Worm (Caenorhabditis elegans) whole organism, L3 larva: Measurements from ENCODE around the gene spin-4.

Source experiments
- ZK546.5 ChIP-seq: sonication (generic microtip); optimal IDR thresholded peaks from 2 replicates; lab custom pipeline; 2017; ENCODE audit warnings: missing biosample characterization, missing genetic modification characterization
- aly-2 ChIP-seq: fragments of 150-350 bp; optimal IDR thresholded peaks from 2 replicates; lab custom pipeline; 2014; ENCODE audit warnings: missing biosample characterization, missing genetic modification characterization
- ceh-16 ChIP-seq: sonication (generic microtip); optimal IDR thresholded peaks from 2 replicates; lab custom pipeline; 2017; ENCODE audit warnings: missing biosample characterization, missing genetic modification characterization
- ceh-82 ChIP-seq: fragments of 150-350 bp; optimal IDR thresholded peaks from 2 replicates; lab custom pipeline; 2014; ENCODE audit warnings: missing biosample characterization, missing genetic modification characterization
- daf-12 ChIP-seq: fragments of 150-350 bp; optimal IDR thresholded peaks from 2 replicates; lab custom pipeline; 2014; ENCODE audit warnings: missing biosample characterization, missing genetic modification reagents, missing genetic modification characterization
- egl-27 ChIP-seq: sonication (generic microtip); optimal IDR thresholded peaks from 4 replicates; lab custom pipeline; 2017; ENCODE audit warnings: missing biosample characterization, missing genetic modification reagents, missing genetic modification characterization
- elt-2 ChIP-seq: sonication (generic microtip); optimal IDR thresholded peaks from 2 replicates; lab custom pipeline; 2016; ENCODE audit warnings: missing genetic modification reagents, mild to moderate bottlenecking, missing genetic modification characterization, missing compliant biosample characterization
- elt-3 ChIP-seq, 3 experiments: fragments of 150-350 bp in 1 of 3; sonication (generic microtip) in 2 of 3; optimal IDR thresholded peaks; 2 replicates in 2 of 3; 4 replicates in 1 of 3; lab custom pipeline; 2014 to 2017; ENCODE audit warnings: missing biosample characterization in 3 of 3, missing genetic modification characterization in 3 of 3
- eor-1 ChIP-seq, 2 experiments: fragments of 150-350 bp; optimal IDR thresholded peaks; 2 replicates each; lab custom pipeline; 2014 to 2018; ENCODE audit warnings: missing biosample characterization in 2 of 2, missing genetic modification characterization in 2 of 2
- fkh-10 ChIP-seq: sonication (generic microtip); optimal IDR thresholded peaks from 2 replicates; lab custom pipeline; 2017; ENCODE audit warnings: missing biosample characterization, missing genetic modification reagents, missing genetic modification characterization
- fkh-2 ChIP-seq: fragments of 150-350 bp; optimal IDR thresholded peaks from 2 replicates; lab custom pipeline; 2014; ENCODE audit warnings: missing biosample characterization, missing genetic modification reagents, missing genetic modification characterization
- fos-1 ChIP-seq: fragments of 150-350 bp; optimal IDR thresholded peaks from 2 replicates; lab custom pipeline; 2014; ENCODE audit warnings: missing biosample characterization, missing genetic modification characterization
- hmg-11 ChIP-seq: sonication (generic microtip); optimal IDR thresholded peaks from 2 replicates; lab custom pipeline; 2016; ENCODE audit warnings: missing genetic modification characterization, missing compliant biosample characterization
- jun-1 ChIP-seq: fragments of 150-350 bp; optimal IDR thresholded peaks from 2 replicates; lab custom pipeline; 2014; ENCODE audit warnings: missing biosample characterization, missing genetic modification reagents, missing genetic modification characterization
- lin-15B ChIP-seq: fragments of 150-350 bp; optimal IDR thresholded peaks from 2 replicates; lab custom pipeline; 2014; ENCODE audit warnings: missing biosample characterization, missing genetic modification characterization
- lin-39 ChIP-seq: fragments of 150-350 bp; optimal IDR thresholded peaks from 2 replicates; lab custom pipeline; 2018; ENCODE audit warnings: missing biosample characterization, missing genetic modification reagents, missing genetic modification characterization
- lsy-12 ChIP-seq: sonication (generic microtip); optimal IDR thresholded peaks from 2 replicates; lab custom pipeline; 2016; ENCODE audit warnings: mild to moderate bottlenecking, missing genetic modification characterization, missing compliant biosample characterization
- mdl-1 ChIP-seq: fragments of 150-350 bp; optimal IDR thresholded peaks from 2 replicates; lab custom pipeline; 2014; ENCODE audit warnings: missing biosample characterization, missing genetic modification characterization
- mml-1 ChIP-seq: fragments of 150-350 bp; sonication (generic microtip); optimal IDR thresholded peaks from 3 replicates; lab custom pipeline; 2014; ENCODE audit warnings: missing biosample characterization, missing genetic modification characterization
- nfya-1 ChIP-seq: sonication (generic microtip); optimal IDR thresholded peaks from 2 replicates; lab custom pipeline; 2017; ENCODE audit warnings: missing genetic modification characterization, mild to moderate bottlenecking, missing compliant biosample characterization, antibody characterized with exemption, moderate library complexity; ENCODE audit not compliant: insufficient read depth
- nhr-11 ChIP-seq: fragments of 150-350 bp; optimal IDR thresholded peaks from 2 replicates; lab custom pipeline; 2014; ENCODE audit warnings: missing biosample characterization, missing genetic modification characterization
- nhr-237 ChIP-seq: fragments of 150-350 bp; optimal IDR thresholded peaks from 2 replicates; lab custom pipeline; 2014; ENCODE audit warnings: missing biosample characterization, missing genetic modification characterization
- nhr-25 ChIP-seq: sonication (generic microtip); optimal IDR thresholded peaks from 2 replicates; lab custom pipeline; 2017; ENCODE audit warnings: missing biosample characterization, missing genetic modification characterization
- nhr-43 ChIP-seq: sonication (generic microtip); optimal IDR thresholded peaks from 2 replicates; lab custom pipeline; 2016; ENCODE audit warnings: mild to moderate bottlenecking, missing genetic modification characterization, missing compliant biosample characterization; ENCODE audit not compliant: poor library complexity, severe bottlenecking
- nhr-67 ChIP-seq: fragments of 150-350 bp; optimal IDR thresholded peaks from 2 replicates; lab custom pipeline; 2014; ENCODE audit warnings: missing biosample characterization, missing genetic modification characterization
- nhr-77 ChIP-seq: fragments of 150-350 bp; optimal IDR thresholded peaks from 2 replicates; lab custom pipeline; 2014; ENCODE audit warnings: missing biosample characterization, missing genetic modification characterization
- pha-4 ChIP-seq: fragments of 150-350 bp; optimal IDR thresholded peaks from 2 replicates; lab custom pipeline; 2014; ENCODE audit warnings: missing biosample characterization, missing genetic modification reagents, missing genetic modification characterization
- skn-1 ChIP-seq: fragments of 150-350 bp; optimal IDR thresholded peaks from 2 replicates; lab custom pipeline; 2014; ENCODE audit warnings: missing biosample characterization, missing genetic modification characterization
- tbx-2 ChIP-seq: sonication (generic microtip); optimal IDR thresholded peaks from 2 replicates; lab custom pipeline; 2016; ENCODE audit warnings: mild to moderate bottlenecking, missing genetic modification characterization, missing compliant biosample characterization
- unc-62 ChIP-seq: fragments of 150-350 bp; sonication (generic microtip); optimal IDR thresholded peaks from 4 replicates; lab custom pipeline; 2014; ENCODE audit warnings: missing biosample characterization, missing genetic modification reagents, missing genetic modification characterization
- zag-1 ChIP-seq: fragments of 150-350 bp; optimal IDR thresholded peaks from 2 replicates; lab custom pipeline; 2014; ENCODE audit warnings: missing biosample characterization, missing genetic modification characterization
- ztf-11 ChIP-seq: fragments of 150-350 bp; optimal IDR thresholded peaks from 2 replicates; lab custom pipeline; 2014; ENCODE audit warnings: missing biosample characterization, missing genetic modification characterization
- ztf-4 ChIP-seq: fragments of 150-350 bp; optimal IDR thresholded peaks from 2 replicates; lab custom pipeline; 2014; ENCODE audit warnings: missing biosample characterization, missing genetic modification characterization

spin-4 gene

ce11 chrIII:12638592-12638991, 49.5 kb upstream of the spin-4 start:
- no peak for TF ChIP-seq fos-1 (tag; lab: Kevin White, UChicago)
- peak; percentile 84 for TF ChIP-seq nfya-1
- TF ChIP-seq, all 47 proteins: peak for 1

ce11 chrIII:12639214-12639613, 48.9 kb upstream of the spin-4 start:
- TF ChIP-seq elt-2 (tag; lab: Kevin White, UChicago) (no peak), nfya-1 (peak; percentile 94)

- TF ChIP-seq eor-1 (tag; optimal IDR thresholded peaks at IDR 0.05; lab: Kevin White, UChicago) (no peak), lsy-12 (tag; lab: Kevin White, UChicago) (no peak), skn-1 (tag; lab: Kevin White, UChicago) (no peak), ceh-16 (tag; lab: Kevin White, UChicago) (no peak), nfya-1 (peak; percentile 87), daf-12 (tag; lab: Kevin White, UChicago) (no peak), mdl-1 (no peak)
- TF ChIP-seq, all 47 proteins: peak for 1
Measured at ce11 chrIII:12640386-12641024, 47.6 kb upstream of the spin-4 start.

ce11 chrIII:12642511-12643168, 45.5 kb upstream of the spin-4 start:
- no peak for TF ChIP-seq egl-27
- no peak for TF ChIP-seq mml-1 (tag; lab: Kevin White, UChicago)
- TF ChIP-seq nhr-237, result no peak
- TF ChIP-seq fkh-10 (GFP tag; lab: Kevin White, UChicago), result no peak
- no peak for TF ChIP-seq pha-4 (tag; lab: Kevin White, UChicago)
- no peak for TF ChIP-seq nfya-1
- TF ChIP-seq aly-2 (tag; lab: Kevin White, UChicago), result no peak
- no peak for TF ChIP-seq ztf-4
- no peak for TF ChIP-seq elt-3 (tag; optimal IDR thresholded peaks at IDR 0.05; lab: Kevin White, UChicago)
- TF ChIP-seq unc-62 (GFP tag; lab: Kevin White, UChicago), result no peak
- TF ChIP-seq nhr-67 (tag; lab: Kevin White, UChicago), result no peak
- no peak for TF ChIP-seq eor-1 (tag; optimal IDR thresholded peaks at IDR 0.05; lab: Kevin White, UChicago)
- TF ChIP-seq hmg-11 (tag; lab: Kevin White, UChicago), result no peak
- TF ChIP-seq zag-1 (tag; lab: Kevin White, UChicago), result no peak
- no peak for TF ChIP-seq jun-1 (tag; lab: Kevin White, UChicago)
- no peak for TF ChIP-seq nhr-43 (tag; lab: Kevin White, UChicago)
- TF ChIP-seq nhr-11, result no peak
- no peak for TF ChIP-seq ztf-11
- TF ChIP-seq ZK546.5 (tag; lab: Kevin White, UChicago), result no peak
- no peak for TF ChIP-seq nhr-25 (tag; lab: Kevin White, UChicago)

ce11 chrIII:12644669-12645068, 43.4 kb upstream of the spin-4 start:
- TF ChIP-seq nfya-1, result peak; percentile 71
- no peak for TF ChIP-seq fkh-10 (GFP tag; lab: Kevin White, UChicago)

ce11 chrIII:12651946-12652345, 36.2 kb upstream of the spin-4 start:
- TF ChIP-seq daf-12 (tag; lab: Kevin White, UChicago) (no peak), mml-1 (tag; lab: Kevin White, UChicago) (no peak), lin-39 (tag; lab: Kevin White, UChicago) (no peak), lin-15B (tag; lab: Kevin White, UChicago) (no peak), tbx-2 (no peak), nhr-77 (no peak), nhr-11 (no peak), nhr-67 (tag; lab: Kevin White, UChicago) (no peak), ceh-82 (tag; lab: Kevin White, UChicago) (no peak), eor-1 (tag; optimal IDR thresholded peaks at IDR 0.05; lab: Kevin White, UChicago) (no peak), unc-62 (GFP tag; lab: Kevin White, UChicago) (no peak), fkh-2 (no peak), mdl-1 (no peak), elt-3 (tag; optimal IDR thresholded peaks at IDR 0.05; lab: Kevin White, UChicago) (no peak)
- TF ChIP-seq, all 47 proteins: peak for 0
